Worm (Caenorhabditis elegans) whole organism, early embryonic: ENCODE measurements around the gene his-37.

Source experiments
- F13C5.2 ChIP-seq: sonication (generic microtip); optimal IDR thresholded peaks from 2 replicates; lab custom pipeline; 2017; ENCODE audit warnings: mild to moderate bottlenecking, missing genetic modification characterization, inconsistent platforms, missing compliant biosample characterization
- ama-1 ChIP-seq: fragments of 150-350 bp; optimal IDR thresholded peaks from 2 replicates; lab custom pipeline; 2014
- ceh-13 ChIP-seq: fragments of 200-800 bp; sonication (Bioruptor generic); optimal IDR thresholded peaks from 2 replicates; lab custom pipeline; 2018; ENCODE audit warnings: mild to moderate bottlenecking, missing genetic modification characterization, missing compliant biosample characterization
- ets-7 ChIP-seq: sonication (generic microtip); optimal IDR thresholded peaks from 2 replicates; lab custom pipeline; 2016; ENCODE audit warnings: missing genotype, missing genetic modification characterization, missing compliant biosample characterization
- flt-1 ChIP-seq: fragments of 200-800 bp; sonication (Bioruptor generic); IDR thresholded peaks from 2 replicates; pipeline ENCODE4 v1.3.6; 2022; ENCODE audit warnings: missing genetic modification characterization, missing compliant biosample characterization
- hnd-1 ChIP-seq: sonication (generic microtip); optimal IDR thresholded peaks from 2 replicates; lab custom pipeline; 2016; ENCODE audit warnings: missing genetic modification characterization, missing compliant biosample characterization
- scrt-1 ChIP-seq: fragments of 200-800 bp; sonication (Bioruptor generic); IDR thresholded peaks from 2 replicates; pipeline ENCODE4 v1.3.6; 2022; ENCODE audit warnings: missing genetic modification characterization, missing compliant biosample characterization

DNA sequence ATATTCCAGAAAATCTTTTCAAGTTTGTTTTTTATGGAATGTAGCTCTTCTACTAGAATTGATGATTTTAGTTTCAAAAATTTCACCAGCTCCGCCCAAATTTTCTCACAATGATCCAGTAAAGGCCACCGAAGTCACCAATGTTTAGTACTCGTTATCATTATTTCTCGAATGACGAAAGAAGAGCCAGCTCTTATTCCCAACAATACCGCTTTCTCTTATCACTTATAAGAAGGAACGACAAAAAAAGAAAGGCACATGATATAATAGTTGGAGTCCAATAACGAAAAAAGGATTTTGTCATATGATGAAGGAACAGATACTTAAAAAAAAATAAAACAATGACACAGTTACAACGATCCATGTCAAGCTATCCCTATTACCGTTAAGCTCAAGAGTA lies 24.2 kb downstream of the his-37 start:
- TF ChIP-seq ets-7 (tag; lab: Kevin White, UChicago) (no peak), flt-1 (GFP tag; lab: Robert Waterston, UW) (no peak), scrt-1 (GFP tag; lab: Robert Waterston, UW) (no peak), hnd-1 (tag; lab: Kevin White, UChicago) (no peak), ama-1 (no peak), F13C5.2 (tag; lab: Kevin White, UChicago) (no peak), ceh-13 (GFP tag; lab: Kevin White, UChicago) (no peak)
